Fruit fly (Drosophila melanogaster) S2 (cell line): Measurements from ENCODE around the gene CG34313.

Experiments used
- CG8478 ChIP-seq: fragments of >200 bp; optimal IDR thresholded peaks from 2 replicates; lab custom pipeline; 2018
- CTCF ChIP-seq, 2 experiments: fragments of >200 bp; optimal IDR thresholded peaks; 2 replicates each; lab custom pipeline; 2018

CG34313 gene

DNA sequence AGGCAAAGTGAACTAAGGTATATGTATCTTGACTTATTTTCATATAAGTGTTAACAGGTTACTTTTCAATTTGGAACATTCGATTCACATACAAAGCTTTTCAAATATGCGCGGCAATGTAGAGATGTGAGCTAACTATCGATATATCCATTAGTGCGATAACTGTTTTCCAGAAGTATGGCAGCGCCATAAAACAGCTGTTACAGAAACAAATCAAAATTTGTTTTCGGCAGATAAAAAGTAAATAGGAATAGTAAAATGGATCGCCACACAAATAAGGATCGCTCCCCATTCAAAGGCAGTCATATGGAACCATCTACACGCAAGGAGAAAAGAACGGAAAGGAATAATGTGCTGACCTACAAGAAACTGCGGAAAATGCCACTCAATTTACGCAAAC lies at the start of gene CG34313, which contains the start of the genes CG32832 and CG31743:
Gene CG34313 (plus strand): TSS at position 230 of the 400 bp plus-strand sequence.
Gene CG32832 (minus strand): TSS at position 3 of the 400 bp plus-strand sequence.
Gene CG31743 (plus strand): TSS at position 230 of the 400 bp plus-strand sequence.
- no peak for TF ChIP-seq CG8478 (lab: Kevin White, UChicago)
- no peak for TF ChIP-seq CTCF (optimal IDR thresholded peaks at IDR 0.05; lab: Kevin White, UChicago)

DNA sequence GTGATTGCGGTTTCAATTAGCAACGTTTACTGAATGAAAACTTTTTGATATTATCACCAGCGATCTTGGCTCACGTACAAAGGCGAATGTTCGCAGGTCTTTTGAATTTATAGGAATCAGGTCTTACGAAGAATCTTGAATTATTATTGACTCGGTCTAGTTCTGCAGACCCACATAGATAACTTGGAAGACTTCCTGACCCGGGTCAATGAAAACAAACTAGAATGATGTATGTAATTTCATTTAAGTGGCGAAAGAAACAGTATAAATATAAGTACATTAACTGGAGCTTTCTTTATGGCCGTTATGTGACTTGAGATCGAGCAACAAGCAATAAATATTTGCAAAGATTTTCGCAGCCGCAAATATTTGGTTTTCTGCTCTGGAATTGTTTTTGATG lies 44.9 kb upstream of the CG34313 start, which contains the start of gene CG13282:
Gene CG13282 (minus strand): TSS at position 101 of the 400 bp plus-strand sequence.
- TF ChIP-seq CG8478 (lab: Kevin White, UChicago) = no peak
- TF ChIP-seq CTCF (optimal IDR thresholded peaks at IDR 0.05; lab: Kevin White, UChicago) = no peak

DNA sequence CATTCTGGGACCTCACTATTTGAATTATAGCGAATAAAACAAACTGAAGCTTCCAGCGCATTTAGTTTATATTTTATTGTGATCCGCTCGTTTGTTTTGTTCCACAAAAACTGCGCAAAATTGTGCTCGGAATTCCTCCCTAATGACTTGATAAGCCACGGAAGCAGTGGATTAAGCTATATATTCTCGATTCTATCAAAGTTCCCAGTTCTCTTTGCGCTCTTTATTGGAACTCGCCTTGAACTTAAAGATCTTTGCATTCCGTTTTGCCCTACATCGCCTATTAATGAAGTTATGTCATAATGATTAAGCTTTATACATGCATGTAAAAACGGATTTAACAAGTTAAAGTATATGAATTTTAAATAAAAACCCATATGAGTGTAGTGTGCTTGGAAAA lies 42.2 kb upstream of the CG34313 start, which contains the start of gene Nepl9:
Gene Nepl9 (minus strand): TSS at position 101 of the 400 bp plus-strand sequence.
- TF ChIP-seq CTCF (optimal IDR thresholded peaks at IDR 0.05; lab: Kevin White, UChicago) (no peak), CG8478 (lab: Kevin White, UChicago) (no peak)

DNA sequence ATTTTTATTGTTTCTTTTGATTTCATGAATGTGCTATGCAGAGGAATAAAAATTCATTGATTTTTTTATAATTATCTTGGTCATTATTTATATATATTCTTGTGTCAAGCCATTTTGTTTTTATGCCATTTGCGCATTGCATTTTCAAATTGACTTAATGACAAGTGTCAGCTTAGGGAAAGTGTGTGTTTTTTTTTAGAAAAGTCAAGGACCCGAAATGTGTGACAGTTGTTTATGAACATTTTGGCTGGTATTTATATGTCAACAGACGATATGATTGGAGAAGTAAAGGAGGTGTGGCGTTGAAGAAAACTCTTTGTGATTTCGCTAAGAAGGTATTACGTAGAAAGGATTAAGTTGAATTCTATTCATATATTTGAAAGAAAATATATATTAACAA lies 41.6 kb upstream of the CG34313 start, which contains the start of the genes SclA and SclB:
Gene SclA (plus strand): TSS at position 301 of the 400 bp plus-strand sequence.
Gene SclB (plus strand): TSS at position 301 of the 400 bp plus-strand sequence.
- no peak for TF ChIP-seq CTCF (optimal IDR thresholded peaks at IDR 0.05; lab: Kevin White, UChicago)
- TF ChIP-seq CG8478 (lab: Kevin White, UChicago) = no peak

DNA sequence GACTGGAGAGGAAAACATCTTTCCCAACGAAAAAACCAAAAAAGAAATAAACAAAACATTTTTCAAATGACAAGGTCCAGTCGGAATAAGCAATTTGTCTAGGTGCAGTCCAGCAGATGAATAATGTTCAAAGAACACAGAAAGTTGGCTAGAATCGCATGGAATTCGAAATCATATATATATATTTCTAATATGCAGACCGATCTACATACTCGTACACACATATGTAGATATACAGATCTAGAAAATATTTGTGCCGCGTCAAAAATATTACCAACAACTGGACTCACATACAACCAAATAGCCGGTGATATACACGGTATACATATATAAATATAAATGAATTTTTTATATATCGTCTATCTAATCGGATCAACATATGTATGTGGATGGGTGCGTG lies 39.7 kb upstream of the CG34313 start:
- TF ChIP-seq CG8478 (lab: Kevin White, UChicago) = no peak
- no peak for TF ChIP-seq CTCF (optimal IDR thresholded peaks at IDR 0.05; lab: Kevin White, UChicago)

DNA sequence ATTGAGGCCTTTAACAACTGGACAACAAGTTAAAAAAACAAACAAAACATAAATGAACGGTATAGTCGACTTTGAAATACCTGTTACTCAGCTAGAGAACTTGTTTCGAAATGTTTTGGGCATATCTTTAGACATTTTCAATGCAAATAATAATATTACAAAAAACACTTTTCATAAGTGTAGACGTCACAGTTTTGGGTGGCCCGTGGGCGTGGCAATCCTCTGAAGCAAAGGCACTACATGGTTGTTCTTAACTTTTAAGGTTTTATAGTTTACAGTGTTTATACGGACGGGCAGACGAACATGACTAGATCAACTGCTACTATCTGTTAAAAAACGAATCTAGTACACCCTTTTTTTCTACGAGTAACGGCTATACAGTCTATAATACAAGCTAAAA lies 36.8 kb upstream of the CG34313 start:
- TF ChIP-seq CTCF (optimal IDR thresholded peaks at IDR 0.05; lab: Kevin White, UChicago) (no peak), CG8478 (lab: Kevin White, UChicago) (no peak)

DNA sequence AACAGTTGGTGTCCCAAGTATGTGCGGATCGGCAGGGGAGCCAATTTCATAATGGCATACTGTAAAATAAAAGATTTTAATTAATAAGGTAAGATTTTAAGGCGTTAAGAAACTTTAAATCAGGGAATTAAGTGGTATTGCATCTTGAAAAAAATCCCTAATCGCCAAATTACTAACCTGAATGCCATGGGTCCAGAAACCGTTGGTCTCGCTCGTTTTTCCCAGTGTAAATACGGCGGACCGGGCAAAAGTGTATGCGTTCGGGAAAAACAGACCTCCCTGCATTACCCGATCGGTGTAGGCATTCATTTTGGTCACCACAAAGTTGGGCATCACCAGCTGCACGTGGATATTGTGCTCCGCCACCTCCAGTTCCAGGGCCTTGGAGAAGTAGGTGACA lies 36.0 kb upstream of the CG34313 start:
- TF ChIP-seq CG8478 (lab: Kevin White, UChicago) = no peak
- no peak for TF ChIP-seq CTCF (optimal IDR thresholded peaks at IDR 0.05; lab: Kevin White, UChicago)

DNA sequence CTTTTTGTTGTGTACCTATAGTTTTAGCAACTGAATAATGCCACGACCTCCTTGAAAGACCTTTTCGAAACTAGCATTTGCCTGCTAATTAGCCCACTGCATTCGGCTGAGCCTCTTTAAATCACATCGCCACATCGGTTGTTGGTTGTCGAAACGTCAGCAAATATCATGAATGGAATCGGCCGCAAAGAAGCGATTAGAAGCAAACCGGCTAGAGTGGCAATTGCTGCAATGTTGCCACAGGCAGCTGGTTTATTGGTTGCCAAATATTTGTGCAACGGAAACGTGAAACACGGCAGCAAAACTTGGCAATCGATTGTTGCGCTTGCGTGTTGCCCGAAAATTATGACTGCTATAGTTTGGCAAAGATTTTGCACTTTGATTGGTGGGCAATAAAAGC lies 34.1 kb upstream of the CG34313 start:
- TF ChIP-seq CTCF (optimal IDR thresholded peaks at IDR 0.05; lab: Kevin White, UChicago) (no peak), CG8478 (lab: Kevin White, UChicago) (no peak)

DNA sequence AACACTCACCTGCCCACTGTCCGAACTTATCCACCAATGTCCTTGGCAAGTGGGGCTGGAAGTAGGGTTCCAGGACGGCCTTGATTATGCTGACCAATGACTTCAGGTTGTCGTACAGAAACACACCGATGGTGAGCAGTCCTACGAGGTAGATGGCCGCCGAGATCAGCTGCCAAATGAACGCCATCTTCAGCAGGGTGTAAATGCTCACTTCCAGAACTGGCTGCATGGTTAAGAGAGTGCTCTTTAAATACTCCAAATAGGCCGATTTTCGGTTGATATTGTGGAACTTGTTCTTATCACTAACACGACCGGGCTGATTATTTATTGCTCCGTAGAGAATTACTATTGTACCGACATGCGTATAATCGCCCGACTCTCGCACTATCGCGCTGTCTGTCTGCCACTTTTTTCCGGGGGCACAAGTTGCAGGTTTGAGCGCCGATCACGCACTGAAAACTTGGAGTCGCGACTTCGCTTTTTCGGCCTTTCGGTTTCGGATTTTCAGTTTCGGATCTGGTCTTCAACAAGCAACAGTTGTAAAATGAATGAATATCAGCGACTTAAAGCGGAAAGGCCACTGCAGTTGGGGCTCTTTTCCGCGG lies 32.5 kb upstream of the CG34313 start:
- no peak for TF ChIP-seq CG8478 (lab: Kevin White, UChicago)
- TF ChIP-seq CTCF (optimal IDR thresholded peaks at IDR 0.05; lab: Kevin White, UChicago) = no peak

DNA sequence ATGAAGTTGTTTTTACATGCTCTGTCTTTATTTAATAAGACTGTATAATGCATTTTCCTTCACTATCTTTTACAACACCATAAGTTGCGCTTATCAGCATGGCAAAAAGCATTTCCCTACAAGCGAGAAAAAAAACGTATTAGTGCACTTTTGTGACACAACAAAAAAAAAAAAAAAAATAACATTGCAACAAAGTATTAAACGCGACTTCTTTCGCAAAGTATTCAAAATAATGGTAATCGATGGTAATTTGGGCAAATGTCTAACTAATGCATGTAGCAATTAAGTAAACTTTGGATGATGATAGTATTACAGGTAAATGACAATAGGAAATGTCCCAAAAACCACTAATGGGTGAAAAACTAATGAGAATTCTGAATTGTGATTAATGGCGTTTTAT lies 31.4 kb upstream of the CG34313 start:
- TF ChIP-seq CG8478 (lab: Kevin White, UChicago) (no peak), CTCF (optimal IDR thresholded peaks at IDR 0.05; lab: Kevin White, UChicago) (no peak)

DNA sequence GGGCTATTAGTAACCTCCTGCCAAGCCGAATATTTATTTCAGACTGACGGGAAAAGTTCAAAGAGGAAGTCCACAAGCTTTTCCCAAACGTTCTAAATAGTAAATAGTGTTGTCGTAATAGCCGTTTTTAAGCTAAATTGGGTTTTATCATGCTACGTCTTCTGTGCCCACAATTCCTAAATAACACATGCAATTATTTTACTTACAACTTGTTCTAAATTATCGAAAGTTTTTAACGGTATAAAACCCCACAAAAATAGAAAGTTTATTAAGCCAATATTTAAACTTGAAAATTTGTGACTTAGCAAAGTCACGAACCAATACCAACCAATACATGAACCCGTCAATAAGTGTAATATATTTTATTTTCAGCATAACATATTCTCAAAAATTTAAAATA lies 30.6 kb upstream of the CG34313 start, which contains the start of gene CG13284:
Gene CG13284 (minus strand): TSS at position 47 of the 400 bp plus-strand sequence.
- no peak for TF ChIP-seq CG8478 (lab: Kevin White, UChicago)
- no peak for TF ChIP-seq CTCF (optimal IDR thresholded peaks at IDR 0.05; lab: Kevin White, UChicago)

DNA sequence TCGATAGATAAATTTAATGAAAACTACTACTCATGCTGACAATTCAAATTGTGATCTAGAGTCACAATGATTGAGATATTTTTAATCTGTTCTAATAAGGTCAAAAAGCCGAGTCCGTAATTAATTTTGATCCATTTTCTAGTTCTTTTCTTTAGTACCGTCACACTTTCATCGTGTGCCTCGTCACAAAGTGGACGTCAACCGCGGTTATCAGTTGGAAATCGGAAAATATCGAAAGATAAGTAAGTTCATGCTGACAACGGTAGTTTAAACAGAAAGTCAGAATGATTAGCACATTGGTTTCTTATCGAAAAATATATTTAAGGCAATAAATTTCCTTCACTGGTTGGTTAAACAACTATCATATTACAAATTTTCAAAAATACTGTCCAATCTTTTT lies 28.9 kb upstream of the CG34313 start:
- no peak for TF ChIP-seq CG8478 (lab: Kevin White, UChicago)
- TF ChIP-seq CTCF (optimal IDR thresholded peaks at IDR 0.05; lab: Kevin White, UChicago) = no peak

DNA sequence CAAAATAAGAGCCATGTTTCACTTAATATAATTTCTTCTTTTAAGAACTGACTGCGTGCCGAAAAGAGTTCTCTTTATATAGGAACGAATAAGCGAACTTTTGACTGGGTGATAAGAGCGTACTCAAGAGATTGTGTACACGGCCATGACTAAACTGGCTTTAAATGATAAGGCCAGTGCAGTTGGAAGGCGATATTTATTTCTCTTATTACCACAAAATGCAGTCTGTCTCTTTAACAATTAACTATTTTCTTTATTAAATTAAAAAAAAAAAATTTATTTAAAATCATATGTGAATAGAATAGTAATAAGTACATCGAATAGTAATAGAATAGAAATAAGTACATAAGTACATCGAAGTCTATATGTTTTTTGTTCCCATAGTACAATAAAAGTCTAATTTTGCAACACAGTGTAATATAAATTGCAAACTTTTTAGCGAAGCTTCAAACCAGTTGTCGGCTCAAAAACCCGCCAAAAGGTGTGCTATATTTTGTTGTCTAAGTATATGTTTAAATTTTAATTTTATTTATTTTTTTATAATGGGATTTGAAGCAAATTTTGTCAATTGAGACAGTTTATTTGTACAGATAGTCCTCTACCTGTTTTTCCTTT lies 26.9 kb upstream of the CG34313 start, which contains the start of gene CG31810:
Gene CG31810 (minus strand): TSS at position 51 of the 615 bp plus-strand sequence.
- no peak for TF ChIP-seq CG8478 (lab: Kevin White, UChicago)
- TF ChIP-seq CTCF (optimal IDR thresholded peaks at IDR 0.05; lab: Kevin White, UChicago) = no peak

DNA sequence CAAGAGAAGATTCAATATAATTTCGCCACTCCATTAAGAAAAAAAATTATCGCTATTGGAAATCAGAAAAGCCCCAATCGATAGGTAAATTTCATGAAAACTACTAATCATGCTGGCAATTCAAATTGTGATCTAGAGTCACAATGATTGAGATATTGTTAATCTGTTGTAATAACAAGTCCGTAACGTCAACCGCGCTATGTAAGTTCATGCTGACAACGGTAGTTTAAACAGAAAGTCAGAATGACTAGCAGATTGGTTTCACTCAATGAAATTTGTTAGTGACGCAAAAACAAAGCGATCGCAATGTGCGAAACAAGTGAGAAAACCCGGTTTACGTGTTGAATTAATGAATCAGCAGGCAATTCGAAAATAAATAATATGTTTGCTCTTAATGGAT lies 22.2 kb upstream of the CG34313 start:
- TF ChIP-seq CTCF (optimal IDR thresholded peaks at IDR 0.05; lab: Kevin White, UChicago) = no peak
- no peak for TF ChIP-seq CG8478 (lab: Kevin White, UChicago)

DNA sequence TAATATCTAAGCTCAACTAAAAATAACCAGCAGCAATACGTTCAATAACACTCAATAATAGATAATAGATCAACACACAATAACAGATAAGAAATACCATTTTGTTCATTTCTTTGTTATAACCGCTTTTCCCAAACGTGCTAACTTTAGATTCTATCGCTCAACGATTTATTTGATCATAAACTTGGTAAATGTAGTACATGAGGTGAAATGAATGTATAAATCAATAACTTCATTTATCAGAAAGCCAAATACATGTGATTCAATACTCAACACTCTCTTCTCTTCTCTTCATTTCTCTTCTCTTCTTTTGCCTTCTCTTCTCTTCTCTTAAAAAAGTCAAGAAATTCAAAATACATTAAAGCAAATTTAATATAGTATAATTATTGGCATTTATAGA lies 21.7 kb upstream of the CG34313 start:
- TF ChIP-seq CTCF (optimal IDR thresholded peaks at IDR 0.05; lab: Kevin White, UChicago) = no peak
- TF ChIP-seq CG8478 (lab: Kevin White, UChicago) = no peak
